Worm (Caenorhabditis elegans) whole organism, L3 larva: ENCODE data around the gene Y37A1A.4.

Experiments used
- ama-1 ChIP-seq: fragments of 150-350 bp; optimal IDR thresholded peaks from 2 replicates; lab custom pipeline; 2018
- egl-5 ChIP-seq: fragments of 150-350 bp; optimal IDR thresholded peaks from 2 replicates; lab custom pipeline; 2017; ENCODE audit warnings: missing biosample characterization, missing genetic modification reagents, missing genetic modification characterization, inconsistent platforms
- elt-2 ChIP-seq: sonication (generic microtip); optimal IDR thresholded peaks from 2 replicates; lab custom pipeline; 2016; ENCODE audit warnings: missing genetic modification reagents, mild to moderate bottlenecking, missing genetic modification characterization, missing compliant biosample characterization
- elt-3 ChIP-seq, 3 experiments: fragments of 150-350 bp in 1 of 3; sonication (generic microtip) in 2 of 3; optimal IDR thresholded peaks; 2 replicates in 2 of 3; 4 replicates in 1 of 3; lab custom pipeline; 2014 to 2017; ENCODE audit warnings: missing biosample characterization in 3 of 3, missing genetic modification characterization in 3 of 3
- nhr-12 ChIP-seq: fragments of 150-350 bp; optimal IDR thresholded peaks from 2 replicates; lab custom pipeline; 2014; ENCODE audit warnings: missing biosample characterization, missing genetic modification characterization
- nhr-23 ChIP-seq: fragments of 150-350 bp; optimal IDR thresholded peaks from 2 replicates; lab custom pipeline; 2014; ENCODE audit warnings: missing biosample characterization, missing genetic modification reagents, missing genetic modification characterization
- nhr-76 ChIP-seq: fragments of 150-350 bp; sonication (generic microtip); optimal IDR thresholded peaks from 5 replicates; lab custom pipeline; 2014; ENCODE audit warnings: missing biosample characterization, missing genetic modification characterization
- snpc-4 ChIP-seq: fragments of 150-350 bp; optimal IDR thresholded peaks from 2 replicates; lab custom pipeline; 2014; ENCODE audit warnings: missing biosample characterization, missing genetic modification characterization
- unc-62 ChIP-seq: fragments of 150-350 bp; sonication (generic microtip); optimal IDR thresholded peaks from 4 replicates; lab custom pipeline; 2014; ENCODE audit warnings: missing biosample characterization, missing genetic modification reagents, missing genetic modification characterization

- TF ChIP-seq elt-2 (tag; lab: Kevin White, UChicago) (no peak), unc-62 (GFP tag; lab: Kevin White, UChicago) (no peak), elt-3 (tag; optimal IDR thresholded peaks at IDR 0.05; lab: Kevin White, UChicago) (no peak), egl-5 (tag; lab: Kevin White, UChicago) (no peak), nhr-23 (tag; lab: Kevin White, UChicago) (no peak), nhr-76 (no peak), ama-1 (lab: Kevin White, UChicago) (no peak), nhr-12 (tag; lab: Kevin White, UChicago) (no peak), snpc-4 (tag; lab: Kevin White, UChicago) (no peak)
These were observed 48.2 kb downstream of the Y37A1A.4 start, which contains the start of gene gei-18 for ce11 chrIV:13982425-13982824.
